Worm (Caenorhabditis elegans) whole organism, young adult: ENCODE data around the gene R04E5.9.
A peak's percentile ranks its signal among the peaks of the same experiment; 100 is the strongest.

Experiments
- B0336.3 ChIP-seq: fragments of 200-800 bp; sonication (Bioruptor generic); IDR thresholded peaks from 2 replicates; pipeline ENCODE4 v1.3.6; 2022; ENCODE audit warnings: missing genetic modification characterization, missing compliant biosample characterization
- C06A6.2 ChIP-seq: fragments of 200-800 bp; sonication (Bioruptor generic); conservative IDR thresholded peaks from 2 replicates; pipeline ENCODE4 v1.3.6; 2022; ENCODE audit warnings: missing genetic modification characterization, missing compliant biosample characterization
- F49E8.2 ChIP-seq: sonication (generic microtip); optimal IDR thresholded peaks from 3 replicates; lab custom pipeline; 2017; ENCODE audit warnings: missing genetic modification characterization, mild to moderate bottlenecking, missing compliant biosample characterization, antibody characterized with exemption, moderate library complexity; ENCODE audit not compliant: insufficient read depth
- F52B5.7 ChIP-seq: sonication (generic microtip); optimal IDR thresholded peaks from 2 replicates; lab custom pipeline; 2016; ENCODE audit warnings: mild to moderate bottlenecking, missing genetic modification characterization, missing compliant biosample characterization
- F57C9.4 ChIP-seq: sonication (generic microtip); optimal IDR thresholded peaks from 2 replicates; lab custom pipeline; 2017; ENCODE audit warnings: mild to moderate bottlenecking, missing genetic modification characterization, missing compliant biosample characterization
- K11D2.4 ChIP-seq: fragments of 200-800 bp; sonication (Bioruptor generic); IDR thresholded peaks from 2 replicates; pipeline ENCODE4 v1.3.6; 2022; ENCODE audit warnings: missing genetic modification reagents, missing genetic modification characterization, missing compliant biosample characterization
- K12H6.12 ChIP-seq: fragments of 200-800 bp; sonication (Bioruptor generic); optimal IDR thresholded peaks from 2 replicates; lab custom pipeline; 2018; ENCODE audit warnings: mild to moderate bottlenecking, missing genetic modification characterization, missing compliant biosample characterization
- Y53G8AR.9 ChIP-seq: fragments of 200-800 bp; sonication (Bioruptor generic); conservative IDR thresholded peaks from 2 replicates; pipeline ENCODE4 v1.3.6; 2022; ENCODE audit warnings: missing genetic modification reagents, missing genetic modification characterization, missing compliant biosample characterization
- Y56A3A.18 ChIP-seq: fragments of 200-800 bp; sonication (Bioruptor generic); IDR thresholded peaks from 2 replicates; pipeline ENCODE4 v1.3.6; 2022; ENCODE audit warnings: missing genetic modification reagents, missing genetic modification characterization, missing compliant biosample characterization
- atf-7 ChIP-seq: sonication (generic microtip); optimal IDR thresholded peaks from 2 replicates; lab custom pipeline; 2017; ENCODE audit warnings: mild to moderate bottlenecking, missing genetic modification characterization, missing compliant biosample characterization
- athp-1 ChIP-seq: sonication (generic microtip); optimal IDR thresholded peaks from 2 replicates; lab custom pipeline; 2017; ENCODE audit warnings: mild to moderate bottlenecking, missing genetic modification characterization, missing compliant biosample characterization
- attf-5 ChIP-seq: fragments of 200-800 bp; sonication (Bioruptor generic); optimal IDR thresholded peaks from 2 replicates; lab custom pipeline; 2018; ENCODE audit warnings: mild to moderate bottlenecking, missing genetic modification characterization, missing compliant biosample characterization
- attf-6 ChIP-seq: fragments of 200-800 bp; sonication (Bioruptor generic); IDR thresholded peaks from 2 replicates; pipeline ENCODE4 v1.3.6; 2022; ENCODE audit warnings: missing genetic modification reagents, missing genetic modification characterization, missing compliant biosample characterization
- bed-1 ChIP-seq: fragments of 200-800 bp; sonication (Bioruptor generic); IDR thresholded peaks from 2 replicates; pipeline ENCODE4 v1.3.6; 2022; ENCODE audit warnings: missing genetic modification reagents, missing genetic modification characterization, missing compliant biosample characterization
- cebp-1 ChIP-seq, 2 experiments: fragments of 200-800 bp in 1 of 2; sonication (Bioruptor generic) in 1 of 2; sonication (generic microtip) in 1 of 2; IDR thresholded peaks in 1 of 2; optimal IDR thresholded peaks in 1 of 2; 2 replicates each; pipeline versions ENCODE4 v1.3.6 to Lab custom; 2017 to 2022; ENCODE audit warnings: missing compliant biosample characterization in 2 of 2, missing genetic modification characterization in 2 of 2, mild to moderate bottlenecking in 1 of 2, missing genetic modification reagents in 1 of 2, moderate library complexity in 1 of 2
- ceh-100 ChIP-seq: fragments of 200-800 bp; sonication (Bioruptor generic); IDR thresholded peaks from 2 replicates; pipeline ENCODE4 v1.3.6; 2022; ENCODE audit warnings: missing genetic modification reagents, missing genetic modification characterization, missing compliant biosample characterization
- ceh-27 ChIP-seq: fragments of 200-800 bp; sonication (Bioruptor generic); optimal IDR thresholded peaks from 2 replicates; lab custom pipeline; 2018; ENCODE audit warnings: mild to moderate bottlenecking, missing genetic modification characterization, moderate library complexity, missing compliant biosample characterization
- dox-1 ChIP-seq: fragments of 200-800 bp; sonication (Bioruptor generic); IDR thresholded peaks from 2 replicates; pipeline ENCODE4 v1.3.6; 2022; ENCODE audit warnings: missing genetic modification reagents, missing genetic modification characterization, missing compliant biosample characterization
- dpff-1 ChIP-seq: sonication (generic microtip); optimal IDR thresholded peaks from 2 replicates; lab custom pipeline; 2017; ENCODE audit warnings: mild to moderate bottlenecking, missing genetic modification characterization, missing compliant biosample characterization
- efl-1 ChIP-seq: fragments of 150-350 bp; optimal IDR thresholded peaks from 2 replicates; lab custom pipeline; 2014; ENCODE audit warnings: missing biosample characterization, missing genetic modification reagents, missing genetic modification characterization
- egrh-3 ChIP-seq: fragments of 200-800 bp; sonication (Bioruptor generic); IDR thresholded peaks from 2 replicates; pipeline ENCODE4 v1.3.6; 2022; ENCODE audit warnings: missing genetic modification reagents, missing genetic modification characterization, missing compliant biosample characterization
- gei-17 ChIP-seq: fragments of 200-800 bp; sonication (Bioruptor generic); optimal IDR thresholded peaks from 2 replicates; lab custom pipeline; 2018; ENCODE audit warnings: mild to moderate bottlenecking, missing genetic modification characterization, missing compliant biosample characterization
- hlh-26 ChIP-seq: fragments of 200-800 bp; sonication (Bioruptor generic); conservative IDR thresholded peaks from 2 replicates; pipeline ENCODE4 v1.3.6; 2022; ENCODE audit warnings: missing genetic modification reagents, missing genetic modification characterization, missing compliant biosample characterization
- hmg-1.2 ChIP-seq: fragments of 200-800 bp; sonication (Bioruptor generic); IDR thresholded peaks from 2 replicates; pipeline ENCODE4 v1.3.6; 2022; ENCODE audit warnings: missing genetic modification reagents, missing genetic modification characterization, missing compliant biosample characterization
- hrde-1 ChIP-seq: sonication (generic microtip); optimal IDR thresholded peaks from 2 replicates; lab custom pipeline; 2016; ENCODE audit warnings: missing genetic modification characterization, mild to moderate bottlenecking, missing compliant biosample characterization, moderate library complexity, missing genotype, missing genetic modification reagents, borderline replicate concordance
- hsf-1 ChIP-seq: fragments of 200-800 bp; sonication (Bioruptor generic); IDR thresholded peaks from 2 replicates; pipeline ENCODE4 v1.3.6; 2022; ENCODE audit warnings: missing genetic modification reagents, missing genetic modification characterization, missing compliant biosample characterization
- lag-1 ChIP-seq: fragments of 200-800 bp; sonication (Bioruptor generic); IDR thresholded peaks from 2 replicates; pipeline ENCODE4 v1.3.6; 2022; ENCODE audit warnings: missing genetic modification reagents, missing genetic modification characterization, missing compliant biosample characterization
- lin-40 ChIP-seq: sonication (generic microtip); optimal IDR thresholded peaks from 2 replicates; lab custom pipeline; 2016; ENCODE audit warnings: missing genetic modification characterization, mild to moderate bottlenecking, missing compliant biosample characterization, missing genotype, missing genetic modification reagents
- madf-10 ChIP-seq: sonication (generic microtip); optimal IDR thresholded peaks from 2 replicates; lab custom pipeline; 2016; ENCODE audit warnings: mild to moderate bottlenecking, missing genetic modification characterization, missing compliant biosample characterization
- madf-3 ChIP-seq: fragments of 200-800 bp; sonication (Bioruptor generic); IDR thresholded peaks from 2 replicates; pipeline ENCODE4 v1.3.6; 2022; ENCODE audit warnings: missing genetic modification reagents, missing genetic modification characterization, missing compliant biosample characterization
- madf-8 ChIP-seq: fragments of 200-800 bp; sonication (Bioruptor generic); conservative IDR thresholded peaks from 2 replicates; pipeline ENCODE4 v1.3.6; 2022; ENCODE audit warnings: missing genetic modification reagents, missing genetic modification characterization, missing compliant biosample characterization
- mcd-1 ChIP-seq: fragments of 200-800 bp; sonication (Bioruptor generic); IDR thresholded peaks from 2 replicates; pipeline ENCODE4 v1.3.6; 2022; ENCODE audit warnings: missing genetic modification reagents, missing genetic modification characterization, missing compliant biosample characterization
- mes-4 ChIP-seq: sonication (generic microtip); optimal IDR thresholded peaks from 2 replicates; lab custom pipeline; 2016; ENCODE audit warnings: missing genotype, missing genetic modification characterization, missing compliant biosample characterization
- nfyb-1 ChIP-seq: fragments of 200-800 bp; sonication (Bioruptor generic); IDR thresholded peaks from 2 replicates; pipeline ENCODE4 v1.3.6; 2022; ENCODE audit warnings: missing genetic modification reagents, missing genetic modification characterization, missing compliant biosample characterization
- pbrm-1 ChIP-seq: fragments of 200-800 bp; sonication (Bioruptor generic); IDR thresholded peaks from 2 replicates; pipeline ENCODE4 v1.3.6; 2022; ENCODE audit warnings: missing genetic modification reagents, missing genetic modification characterization, missing compliant biosample characterization
- rec-8 ChIP-seq, 2 experiments: sonication (generic microtip); optimal IDR thresholded peaks; 2 replicates each; lab custom pipeline; 2016; ENCODE audit warnings: mild to moderate bottlenecking in 2 of 2, missing genetic modification characterization in 2 of 2, missing genetic modification reagents in 2 of 2, missing genotype in 2 of 2, missing biosample characterization in 1 of 2, missing compliant biosample characterization in 1 of 2, moderate library complexity in 1 of 2
- rpc-1 ChIP-seq, 2 experiments: fragments of 150-350 bp in 1 of 2; sonication (generic microtip) in 1 of 2; optimal IDR thresholded peaks; 2 replicates each; lab custom pipeline; 2014 to 2018; ENCODE audit warnings: missing biosample characterization in 1 of 2, missing genetic modification characterization in 1 of 2, missing genetic modification reagents in 1 of 2, missing genotype in 1 of 2
- sea-2 ChIP-seq: fragments of 200-800 bp; sonication (Bioruptor generic); IDR thresholded peaks from 2 replicates; pipeline ENCODE4 v1.3.6; 2022; ENCODE audit warnings: missing genetic modification characterization, missing compliant biosample characterization
- tbp1 ChIP-seq: fragments of 200-800 bp; sonication (Bioruptor generic); optimal IDR thresholded peaks from 2 replicates; lab custom pipeline; 2018; ENCODE audit warnings: mild to moderate bottlenecking, missing genetic modification characterization, missing compliant biosample characterization
- zfh-2 ChIP-seq: fragments of 200-800 bp; sonication (Bioruptor generic); conservative IDR thresholded peaks from 2 replicates; pipeline ENCODE4 v1.3.6; 2022; ENCODE audit warnings: missing genetic modification reagents, missing genetic modification characterization, missing compliant biosample characterization
- zim-3 ChIP-seq: sonication (generic microtip); optimal IDR thresholded peaks from 2 replicates; lab custom pipeline; 2017; ENCODE audit warnings: mild to moderate bottlenecking, missing genetic modification characterization, moderate library complexity, missing compliant biosample characterization

R04E5.9 gene

DNA sequence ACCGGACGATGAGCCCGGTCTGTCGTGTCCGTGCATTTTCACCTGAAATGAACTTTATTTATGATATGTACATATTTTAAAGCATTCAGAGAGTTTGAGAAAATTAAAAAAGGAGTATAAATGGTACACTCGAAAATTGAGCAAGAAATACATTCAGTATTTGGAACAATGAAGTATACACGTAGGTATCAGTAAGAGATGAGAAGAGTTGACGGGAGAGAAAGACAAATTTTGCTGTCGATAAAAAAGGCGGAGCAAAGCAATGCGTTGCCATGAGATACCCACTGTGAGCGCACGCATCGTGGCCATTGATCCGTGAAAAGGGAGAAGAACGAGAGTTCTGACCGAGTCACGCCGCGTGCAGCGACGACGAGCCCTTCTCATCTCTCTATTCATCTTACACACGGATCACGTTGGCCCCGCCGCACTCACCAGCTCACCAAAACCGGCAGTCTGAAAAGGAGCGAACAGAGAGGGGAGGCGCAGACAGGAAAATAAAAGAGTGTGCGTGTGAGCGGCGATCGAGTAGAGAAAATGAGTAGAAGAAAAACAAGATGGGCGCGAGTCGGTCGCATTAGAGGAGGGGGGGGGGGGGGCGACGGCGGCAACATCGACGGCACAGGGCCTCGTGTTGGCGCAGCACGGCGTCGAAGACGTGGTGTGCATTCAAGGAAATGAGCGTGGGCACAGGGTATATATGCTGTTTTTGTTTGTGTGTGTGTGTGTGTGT is 4.7 kb downstream of the R04E5.9 start, which contains the start of gene R04E5.8 (continued):
- TF ChIP-seq tbp1 (GFP tag; lab: Kevin White, UChicago) (peak; percentile 20), cebp-1 (GFP tag; IDR thresholded peaks at IDR 0.05; lab: Robert Waterston, UW) (no peak), cebp-1 (tag; optimal IDR thresholded peaks at IDR 0.05; lab: Kevin White, UChicago) (peak; percentile 63), hmg-1.2 (peak; percentile 69), dox-1 (GFP tag; lab: Robert Waterston, UW) (peak; percentile 71), mcd-1 (peak; percentile 33; the same call in 1 of the 2 replicates), K12H6.12 (tag; lab: Kevin White, UChicago) (peak; percentile 76), egrh-3 (GFP tag; lab: Robert Waterston, UW) (peak; percentile 90), dpff-1 (no peak), B0336.3 (GFP tag; lab: Robert Waterston, UW) (peak; percentile 56), nfyb-1 (0 out of 2 replicates have a peak, but pooled peaks have one; percentile 25), attf-5 (GFP tag; lab: Kevin White, UChicago) (peak; percentile 68), C06A6.2 (GFP tag; lab: Robert Waterston, UW) (no peak)

DNA sequence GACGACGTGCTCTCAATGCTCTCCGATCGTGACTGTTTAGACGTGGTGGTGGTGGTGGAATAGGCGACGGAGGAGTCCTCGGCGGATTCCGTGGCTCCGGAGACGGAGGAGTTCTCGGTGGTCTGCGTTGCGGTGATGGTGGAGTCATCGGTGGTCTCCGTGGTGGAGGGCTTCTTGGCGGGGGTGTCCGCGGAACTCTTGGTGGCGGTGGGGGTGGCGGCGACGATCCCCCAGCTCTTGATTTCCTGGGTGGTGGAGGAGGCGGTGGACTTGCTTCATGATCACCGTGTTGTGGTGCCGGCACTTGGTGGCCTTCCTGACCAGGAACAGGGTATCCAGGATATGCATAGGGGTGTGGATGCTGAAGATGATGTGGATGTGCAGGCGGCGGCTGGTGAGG is 5.5 kb downstream of the R04E5.9 start:
- no peak for TF ChIP-seq zim-3 (tag; lab: Kevin White, UChicago)
- TF ChIP-seq ceh-100 (GFP tag; lab: Robert Waterston, UW): no peak
- TF ChIP-seq dpff-1: no peak
- no peak for TF ChIP-seq sea-2 (GFP tag; lab: Robert Waterston, UW)
- TF ChIP-seq athp-1 (tag; lab: Kevin White, UChicago): no peak
- no peak for TF ChIP-seq lag-1 (GFP tag; lab: Robert Waterston, UW)
- TF ChIP-seq egrh-3 (GFP tag; lab: Robert Waterston, UW): peak; percentile 95
- peak; percentile 95 for TF ChIP-seq zfh-2
- 0 out of 2 replicates have a peak, but pooled peaks have one; percentile 16 for TF ChIP-seq hmg-1.2
- no peak for TF ChIP-seq efl-1 (GFP tag; lab: Kevin White, UChicago)
- TF ChIP-seq ceh-27 (GFP tag; lab: Kevin White, UChicago): no peak
- no peak for TF ChIP-seq atf-7 (tag; lab: Kevin White, UChicago)

DNA sequence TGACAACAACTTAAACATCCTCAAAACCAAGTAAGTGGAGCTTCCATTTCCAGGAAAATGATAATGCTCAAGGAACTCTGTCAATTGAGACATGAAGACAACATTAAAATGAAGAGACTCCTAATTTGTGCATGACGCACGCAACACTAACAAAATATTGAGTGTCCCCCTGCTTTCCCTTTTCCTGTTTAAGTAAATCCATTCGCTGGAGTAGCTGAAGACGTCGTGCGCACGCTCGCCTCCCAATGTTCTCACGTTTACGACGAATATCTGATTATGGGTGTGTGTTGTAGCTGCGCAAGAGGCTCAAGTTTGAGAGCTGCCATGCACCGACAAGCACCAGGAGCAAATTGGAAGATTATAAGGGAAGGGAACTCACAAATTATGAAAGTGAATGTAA is 10.0 kb downstream of the R04E5.9 start:
- TF ChIP-seq F49E8.2 (tag; lab: Kevin White, UChicago) (no peak), hlh-26 (GFP tag; lab: Robert Waterston, UW) (no peak), F52B5.7 (tag; lab: Kevin White, UChicago) (peak; percentile 24), attf-5 (GFP tag; lab: Kevin White, UChicago) (no peak), Y56A3A.18 (GFP tag; lab: Robert Waterston, UW) (no peak), nfyb-1 (0 out of 2 replicates have a peak, but pooled peaks have one; percentile 21), hrde-1 (tag; lab: Kevin White, UChicago) (no peak), madf-8 (GFP tag; lab: Robert Waterston, UW) (no peak), bed-1 (GFP tag; lab: Robert Waterston, UW) (no peak), Y53G8AR.9 (GFP tag; lab: Robert Waterston, UW) (no peak), tbp1 (GFP tag; lab: Kevin White, UChicago) (no peak), F57C9.4 (tag; lab: Kevin White, UChicago) (no peak), rpc-1 (optimal IDR thresholded peaks at IDR 0.05; lab: Kevin White, UChicago) (no peak), rpc-1 (tag; optimal IDR thresholded peaks at IDR 0.05; lab: Kevin White, UChicago) (no peak), lin-40 (peak; percentile 1), rec-8 (tag; optimal IDR thresholded peaks at IDR 0.05; lab: Kevin White, UChicago) (no peak), hsf-1 (GFP tag; lab: Robert Waterston, UW) (no peak), K11D2.4 (GFP tag; lab: Robert Waterston, UW) (0 out of 2 replicates have a peak, but pooled peaks have one; percentile 17), madf-3 (0 out of 2 replicates have a peak, but pooled peaks have one; percentile 66), madf-10 (tag; lab: Kevin White, UChicago) (no peak), pbrm-1 (GFP tag; lab: Robert Waterston, UW) (0 out of 2 replicates have a peak, but pooled peaks have one; percentile 7), dox-1 (GFP tag; lab: Robert Waterston, UW) (0 out of 2 replicates have a peak, but pooled peaks have one; percentile 9), mcd-1 (0 out of 2 replicates have a peak, but pooled peaks have one; percentile 22), gei-17 (GFP tag; lab: Kevin White, UChicago) (no peak), lag-1 (GFP tag; lab: Robert Waterston, UW) (no peak), attf-6 (GFP tag; lab: Robert Waterston, UW) (no peak), mes-4 (no peak), B0336.3 (GFP tag; lab: Robert Waterston, UW) (no peak), ceh-27 (GFP tag; lab: Kevin White, UChicago) (peak; percentile 18)
